Worm (Caenorhabditis elegans) whole organism, L1 larva: Measurements from ENCODE around the gene str-231.

Experiments used
- C16A3.4 ChIP-seq: fragments of 150-350 bp; optimal IDR thresholded peaks from 2 replicates; lab custom pipeline; 2014; ENCODE audit warnings: missing biosample characterization, missing genetic modification characterization
- blmp-1 ChIP-seq: fragments of 150-350 bp; optimal IDR thresholded peaks from 2 replicates; lab custom pipeline; 2014; ENCODE audit warnings: missing biosample characterization, missing genetic modification characterization
- ceh-8 ChIP-seq: fragments of 200-800 bp; sonication (Bioruptor generic); optimal IDR thresholded peaks from 2 replicates; lab custom pipeline; 2018; ENCODE audit warnings: mild to moderate bottlenecking, missing genetic modification characterization, moderate library complexity, missing compliant biosample characterization
- dpl-1 ChIP-seq, 3 experiments: fragments of 150-350 bp in 2 of 3; sonication (generic microtip) in 1 of 3; optimal IDR thresholded peaks; 2 replicates each; lab custom pipeline; 2014 to 2017; ENCODE audit warnings: missing biosample characterization in 3 of 3, missing genetic modification characterization in 3 of 3, missing genetic modification reagents in 3 of 3
- efl-1 ChIP-seq, 4 experiments: fragments of 150-350 bp; optimal IDR thresholded peaks in 3 of 4; peaks in 1 of 4; 1 replicate in 1 of 4; 2 replicates in 3 of 4; lab custom pipeline; 2014; ENCODE audit warnings: missing biosample characterization in 2 of 4, missing genetic modification characterization in 2 of 4, missing genetic modification reagents in 2 of 4
- efl-3 ChIP-seq: fragments of 200-800 bp; sonication (Bioruptor generic); optimal IDR thresholded peaks from 2 replicates; lab custom pipeline; 2018; ENCODE audit warnings: mild to moderate bottlenecking, missing genetic modification characterization, missing compliant biosample characterization
- fkh-4 ChIP-seq: sonication (generic microtip); optimal IDR thresholded peaks from 2 replicates; lab custom pipeline; 2016; ENCODE audit warnings: missing compliant biosample characterization, missing genetic modification characterization, borderline replicate concordance
- fos-1 ChIP-seq: fragments of 150-350 bp; optimal IDR thresholded peaks from 2 replicates; lab custom pipeline; 2014; ENCODE audit warnings: missing biosample characterization, missing genetic modification characterization
- grh-1 ChIP-seq: fragments of 200-800 bp; sonication (Bioruptor generic); IDR thresholded peaks from 2 replicates; pipeline ENCODE4 v1.3.6; 2022; ENCODE audit warnings: missing genetic modification reagents, missing genetic modification characterization, missing compliant biosample characterization
- hlh-4 ChIP-seq: sonication (generic microtip); optimal IDR thresholded peaks from 2 replicates; lab custom pipeline; 2016; ENCODE audit warnings: mild to moderate bottlenecking, missing genetic modification characterization, missing compliant biosample characterization
- lin-13 ChIP-seq: fragments of 150-350 bp; optimal IDR thresholded peaks from 2 replicates; lab custom pipeline; 2014; ENCODE audit warnings: missing biosample characterization, missing genetic modification reagents, missing genetic modification characterization
- lin-14 ChIP-seq: fragments of 200-800 bp; sonication (Bioruptor generic); optimal IDR thresholded peaks from 2 replicates; lab custom pipeline; 2018; ENCODE audit warnings: mild to moderate bottlenecking, missing genetic modification characterization, moderate library complexity, missing compliant biosample characterization
- lin-35 ChIP-seq, 2 experiments: fragments of 150-350 bp; optimal IDR thresholded peaks; 2 replicates each; lab custom pipeline; 2014; ENCODE audit warnings: missing biosample characterization in 2 of 2, missing genetic modification characterization in 2 of 2, missing genetic modification reagents in 2 of 2
- lin-39 ChIP-seq: fragments of 150-350 bp; optimal IDR thresholded peaks from 2 replicates; lab custom pipeline; 2014; ENCODE audit warnings: missing biosample characterization, missing genetic modification reagents, missing genetic modification characterization
- mef-2 ChIP-seq: fragments of 150-350 bp; optimal IDR thresholded peaks from 2 replicates; lab custom pipeline; 2014; ENCODE audit warnings: missing biosample characterization, missing genetic modification characterization
- mep-1 ChIP-seq: fragments of 150-350 bp; optimal IDR thresholded peaks from 2 replicates; lab custom pipeline; 2014; ENCODE audit warnings: missing biosample characterization, missing genetic modification characterization
- nhr-19 ChIP-seq: fragments of 200-800 bp; sonication (Bioruptor generic); conservative IDR thresholded peaks from 2 replicates; pipeline ENCODE4 v1.3.6; 2022; ENCODE audit warnings: missing genetic modification characterization, missing compliant biosample characterization
- nhr-20 ChIP-seq: sonication (generic microtip); optimal IDR thresholded peaks from 2 replicates; lab custom pipeline; 2016; ENCODE audit warnings: mild to moderate bottlenecking, missing genetic modification characterization, missing compliant biosample characterization
- nhr-47 ChIP-seq: sonication (generic microtip); optimal IDR thresholded peaks from 2 replicates; lab custom pipeline; 2016; ENCODE audit warnings: mild to moderate bottlenecking, missing genetic modification characterization, moderate library complexity, missing compliant biosample characterization
- nhr-71 ChIP-seq: sonication (generic microtip); optimal IDR thresholded peaks from 2 replicates; lab custom pipeline; 2016; ENCODE audit warnings: mild to moderate bottlenecking, missing genetic modification characterization, moderate library complexity, missing compliant biosample characterization
- nhr-76 ChIP-seq: sonication (generic microtip); optimal IDR thresholded peaks from 2 replicates; lab custom pipeline; 2017; ENCODE audit warnings: missing biosample characterization, missing genetic modification characterization
- nhr-85 ChIP-seq: sonication (generic microtip); peaks from one replicate; lab custom pipeline; 2016; ENCODE audit warnings: missing genetic modification characterization, inconsistent platforms, missing compliant biosample characterization
- nhr-90 ChIP-seq: sonication (generic microtip); optimal IDR thresholded peaks from 2 replicates; lab custom pipeline; 2016; ENCODE audit warnings: mild to moderate bottlenecking, missing genetic modification characterization, missing compliant biosample characterization; ENCODE audit not compliant: poor library complexity
- rnt-1 ChIP-seq: sonication (generic microtip); optimal IDR thresholded peaks from 2 replicates; lab custom pipeline; 2016; ENCODE audit warnings: mild to moderate bottlenecking, missing genetic modification characterization, moderate library complexity, missing compliant biosample characterization
- snu-23 ChIP-seq: sonication (generic microtip); optimal IDR thresholded peaks from 2 replicates; lab custom pipeline; 2016; ENCODE audit warnings: missing genetic modification characterization, missing compliant biosample characterization
- swsn-7 ChIP-seq: sonication (generic microtip); optimal IDR thresholded peaks from 2 replicates; lab custom pipeline; 2016; ENCODE audit warnings: missing genetic modification characterization, missing compliant biosample characterization
- tbx-2 ChIP-seq: sonication (generic microtip); optimal IDR thresholded peaks from 2 replicates; lab custom pipeline; 2016; ENCODE audit warnings: missing genetic modification characterization, missing compliant biosample characterization
- unc-30 ChIP-seq: sonication (generic microtip); optimal IDR thresholded peaks from 2 replicates; lab custom pipeline; 2017; ENCODE audit warnings: missing biosample characterization, missing genetic modification characterization
- unc-86 ChIP-seq: sonication (generic microtip); optimal IDR thresholded peaks from 2 replicates; lab custom pipeline; 2016; ENCODE audit warnings: missing genetic modification characterization, missing compliant biosample characterization
- xbp-1 ChIP-seq: sonication (generic microtip); optimal IDR thresholded peaks from 2 replicates; lab custom pipeline; 2016; ENCODE audit warnings: missing genetic modification characterization, missing compliant biosample characterization
- ztf-11 ChIP-seq, 2 experiments: sonication (generic microtip); optimal IDR thresholded peaks; 2 replicates each; lab custom pipeline; 2016 to 2017; ENCODE audit warnings: missing genetic modification characterization in 2 of 2, missing biosample characterization in 1 of 2, missing compliant biosample characterization in 1 of 2
- ztf-4 ChIP-seq: fragments of 150-350 bp; optimal IDR thresholded peaks from 2 replicates; lab custom pipeline; 2014; ENCODE audit warnings: missing biosample characterization, missing genetic modification characterization

str-231 gene

DNA sequence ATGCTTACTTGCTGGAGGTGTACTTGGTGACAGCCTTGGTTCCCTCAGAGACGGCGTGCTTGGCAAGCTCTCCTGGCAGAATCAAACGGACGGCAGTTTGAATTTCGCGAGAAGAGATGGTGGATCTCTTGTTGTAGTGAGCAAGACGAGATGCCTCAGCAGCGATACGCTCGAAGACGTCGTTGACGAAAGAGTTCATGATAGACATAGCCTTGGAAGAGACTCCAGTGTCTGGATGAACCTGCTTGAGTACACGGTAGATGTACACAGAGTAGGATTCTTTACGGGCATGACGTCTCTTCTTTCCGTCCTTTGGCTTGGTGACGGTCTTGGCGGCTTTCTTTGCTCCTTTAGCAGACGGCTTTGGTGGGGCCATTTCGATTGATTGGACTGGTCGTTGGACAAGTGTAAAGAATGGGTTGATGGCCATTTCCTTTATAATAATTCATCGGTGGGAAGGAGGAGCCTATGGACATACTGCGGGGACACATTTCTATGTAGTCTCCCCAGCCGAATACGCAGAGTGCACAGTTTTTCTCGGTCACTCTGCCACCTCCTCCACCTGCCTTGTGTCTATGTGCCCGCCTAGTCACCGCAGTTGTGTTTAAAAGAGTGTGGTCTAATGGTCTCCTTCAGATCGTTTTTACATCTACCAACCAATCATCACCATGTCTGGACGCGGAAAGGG is 32.9 kb upstream of the str-231 start, which contains the start of the genes his-4 and his-3:
Gene his-4 (minus strand): TSS at position 376 of the 688 bp plus-strand sequence.
Gene his-3 (plus strand): TSS at position 669 of the 688 bp plus-strand sequence.
- TF ChIP-seq grh-1 (GFP tag; lab: Robert Waterston, UW) (peak; percentile 78), ztf-11 (tag; optimal IDR thresholded peaks at IDR 0.05; lab: Kevin White, UChicago) (peak in 1 of 2 experiments; percentile 92), ztf-4 (peak; percentile 35), snu-23 (GFP tag; lab: Kevin White, UChicago) (peak; percentile 54), rnt-1 (tag; lab: Kevin White, UChicago) (peak; percentile 27), nhr-47 (tag; lab: Kevin White, UChicago) (peak; percentile 56), nhr-90 (tag; lab: Kevin White, UChicago) (peak; percentile 76), nhr-20 (tag; lab: Kevin White, UChicago) (peak; percentile 69), efl-1 (optimal IDR thresholded peaks at IDR 0.05; lab: Kevin White, UChicago) (peak; percentile 25 to 52), efl-1 (GFP tag; optimal IDR thresholded peaks at IDR 0.05 in 1 of 2; lab: Kevin White, UChicago) (peak in 1 of 2 experiments; percentile 29), nhr-71 (peak; percentile 69), unc-86 (tag; lab: Kevin White, UChicago) (peak; percentile 43), dpl-1 (GFP tag; optimal IDR thresholded peaks at IDR 0.05; lab: Kevin White, UChicago) (peak in 1 of 3 experiments; percentile 23), lin-35 (GFP tag; optimal IDR thresholded peaks at IDR 0.05; lab: Kevin White, UChicago) (peak in 1 of 2 experiments; percentile 7), xbp-1 (tag; lab: Kevin White, UChicago) (peak; percentile 38), nhr-85 (peak; percentile 90), mep-1 (tag; lab: Kevin White, UChicago) (peak; percentile 30), efl-3 (GFP tag; lab: Kevin White, UChicago) (peak; percentile 60), blmp-1 (tag; lab: Kevin White, UChicago) (peak; percentile 15), tbx-2 (tag; lab: Kevin White, UChicago) (peak; percentile 20), nhr-19 (GFP tag; lab: Robert Waterston, UW) (peak; percentile 18; the same call in 1 of the 2 replicates), C16A3.4 (tag; lab: Kevin White, UChicago) (peak; percentile 15), swsn-7 (peak; percentile 76), lin-14 (GFP tag; lab: Kevin White, UChicago) (peak; percentile 79)

DNA sequence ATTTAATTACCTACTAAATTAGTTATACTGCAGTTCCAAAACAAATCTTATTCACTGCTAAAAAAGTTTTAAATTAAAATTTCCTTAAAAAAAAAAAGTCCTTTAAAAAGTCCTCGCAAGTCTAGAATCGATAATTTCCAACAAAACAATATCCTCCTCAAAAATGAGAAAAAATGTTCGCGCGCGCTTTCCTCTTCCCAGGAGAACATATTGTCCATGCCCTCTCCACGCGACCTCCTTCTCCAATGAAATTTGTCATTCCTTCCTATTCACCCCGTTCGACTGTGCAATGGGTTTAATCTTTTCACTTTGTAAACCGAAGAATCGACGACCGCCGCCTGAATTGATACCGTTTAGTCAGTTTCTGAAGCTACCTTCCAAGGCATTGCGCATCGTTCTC is 28.8 kb upstream of the str-231 start, which contains the start of gene T10C6.10:
Gene T10C6.10 (plus strand): TSS at position 248 of the 400 bp plus-strand sequence.
- TF ChIP-seq fkh-4 (tag; lab: Kevin White, UChicago) (no peak), efl-1 (optimal IDR thresholded peaks at IDR 0.05; lab: Kevin White, UChicago) (no peak), efl-1 (GFP tag; optimal IDR thresholded peaks at IDR 0.05 in 1 of 2; lab: Kevin White, UChicago) (peak in 1 of 2 experiments; percentile 45), unc-30 (tag; lab: Kevin White, UChicago) (no peak), hlh-4 (tag; lab: Kevin White, UChicago) (no peak), snu-23 (GFP tag; lab: Kevin White, UChicago) (no peak), ztf-4 (no peak), fos-1 (tag; lab: Kevin White, UChicago) (no peak), blmp-1 (tag; lab: Kevin White, UChicago) (no peak)
- TF ChIP-seq, all 84 proteins: peak for 1

DNA sequence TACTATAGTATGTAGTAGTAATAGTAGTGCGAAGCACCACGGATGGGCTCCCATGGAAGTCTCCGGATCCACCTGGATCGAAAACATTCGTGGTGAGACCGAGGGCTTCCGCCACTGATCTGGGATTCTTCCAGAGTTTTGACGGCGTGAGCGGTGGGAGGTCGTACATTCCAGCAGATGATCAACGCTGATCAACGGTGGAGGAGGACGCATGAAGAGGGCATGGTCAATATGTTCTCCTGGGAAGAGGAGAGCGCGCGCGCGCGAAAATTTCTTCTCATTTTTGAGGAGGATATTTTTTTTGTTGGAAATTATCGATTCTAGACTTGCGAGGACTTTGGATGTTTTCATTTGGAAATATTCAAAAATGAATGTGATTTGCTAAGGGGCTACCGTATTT is 26.1 kb upstream of the str-231 start:
- TF ChIP-seq unc-86 (tag; lab: Kevin White, UChicago) = no peak
- TF ChIP-seq fos-1 (tag; lab: Kevin White, UChicago) = no peak
- TF ChIP-seq mef-2 (tag; lab: Kevin White, UChicago) = no peak
- no peak for TF ChIP-seq nhr-76
- TF ChIP-seq lin-39 (tag; lab: Kevin White, UChicago) = no peak
- no peak for TF ChIP-seq ztf-11 (tag; optimal IDR thresholded peaks at IDR 0.05; lab: Kevin White, UChicago)
- TF ChIP-seq ceh-8 = no peak

DNA sequence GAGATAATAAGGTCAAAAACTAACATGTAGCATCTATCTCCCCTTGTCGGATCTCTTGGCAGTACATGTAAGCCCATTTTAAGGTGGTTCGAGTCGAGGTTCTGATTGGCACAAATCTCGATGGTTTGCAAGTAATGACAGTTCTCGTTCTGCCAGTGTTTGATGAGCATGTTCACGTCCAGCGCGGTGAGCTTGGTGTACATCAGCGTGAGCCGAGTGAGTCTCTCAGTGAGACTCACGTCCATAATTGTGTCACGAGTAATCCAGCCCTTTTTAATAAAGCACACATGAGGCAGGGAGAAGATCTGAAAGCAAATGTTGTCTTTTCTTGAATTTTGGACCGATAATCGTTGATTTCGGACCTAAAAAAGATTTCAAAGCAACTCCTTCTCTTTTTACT is 25.4 kb upstream of the str-231 start, which contains the start of gene T10C6.16:
Gene T10C6.16 (minus strand): TSS at position 245 of the 400 bp plus-strand sequence.
- TF ChIP-seq lin-13 (GFP tag; lab: Kevin White, UChicago) = no peak
- TF ChIP-seq nhr-85 = peak; percentile 18
- TF ChIP-seq, all 84 proteins: peak for 1
